Fruit fly (Drosophila melanogaster) whole organism, embryonic: ENCODE data around the gene ebd1.

Source experiments
- ATbp ChIP-seq: fragments of 200-800 bp; sonication (Bioruptor generic); optimal IDR thresholded peaks from 2 replicates; lab custom pipeline; 2017; ENCODE audit warnings: missing biosample characterization, mild to moderate bottlenecking, missing genetic modification characterization, missing genetic modification reagents
- Adf1 ChIP-seq: fragments of 200-800 bp; sonication (Bioruptor generic); IDR thresholded peaks from 2 replicates; pipeline ENCODE4 v1.3.6; 2022; ENCODE audit warnings: missing biosample characterization, missing genetic modification characterization
- CG10431 ChIP-seq: fragments of 200-800 bp; sonication (Bioruptor generic); optimal IDR thresholded peaks from 3 replicates; lab custom pipeline; 2018; ENCODE audit warnings: missing biosample characterization, mild to moderate bottlenecking, missing genetic modification characterization
- CG10979 ChIP-seq: fragments of 200-800 bp; sonication (Bioruptor generic); optimal IDR thresholded peaks from 2 replicates; lab custom pipeline; 2018; ENCODE audit warnings: missing biosample characterization, mild to moderate bottlenecking, missing genetic modification characterization, moderate library complexity
- CG11398 ChIP-seq: fragments of 200-800 bp; sonication (Bioruptor generic); optimal IDR thresholded peaks from 2 replicates; lab custom pipeline; 2016; ENCODE audit warnings: missing biosample characterization, missing genetic modification characterization
- CG12769 ChIP-seq: fragments of 200-800 bp; sonication (Bioruptor generic); optimal IDR thresholded peaks from 2 replicates; lab custom pipeline; 2019; ENCODE audit warnings: missing biosample characterization, mild to moderate bottlenecking, missing genetic modification characterization, moderate library complexity
- CG13287 ChIP-seq: fragments of 200-800 bp; sonication (Bioruptor generic); IDR thresholded peaks from 2 replicates; pipeline ENCODE4 v1.3.6; 2022; ENCODE audit warnings: missing biosample characterization, missing genetic modification characterization; ENCODE audit not compliant: partially characterized antibody
- CG14050 ChIP-seq: fragments of 200-800 bp; sonication (Bioruptor generic); IDR thresholded peaks from 3 replicates; pipeline ENCODE4 v1.3.6; 2022; ENCODE audit warnings: missing biosample characterization, missing genetic modification characterization
- CG15479 ChIP-seq: fragments of 200-800 bp; sonication (Bioruptor generic); optimal IDR thresholded peaks from 3 replicates; lab custom pipeline; 2019; ENCODE audit warnings: missing biosample characterization, mild to moderate bottlenecking, missing genetic modification characterization, moderate library complexity
- CG17359 ChIP-seq: fragments of 200-800 bp; sonication (Bioruptor generic); optimal IDR thresholded peaks from 3 replicates; lab custom pipeline; 2018; ENCODE audit warnings: missing biosample characterization, mild to moderate bottlenecking, missing genetic modification characterization, moderate library complexity
- CG18262 ChIP-seq: fragments of 200-800 bp; optimal IDR thresholded peaks from 3 replicates; lab custom pipeline; 2019; ENCODE audit warnings: missing biosample characterization, mild to moderate bottlenecking, missing genetic modification characterization, moderate library complexity
- CG2202 ChIP-seq: fragments of 200-800 bp; sonication (Bioruptor generic); optimal IDR thresholded peaks from 2 replicates; lab custom pipeline; 2018; ENCODE audit warnings: missing biosample characterization, mild to moderate bottlenecking, missing genetic modification characterization
- CG2678 ChIP-seq: fragments of 200-800 bp; sonication (Bioruptor generic); optimal IDR thresholded peaks from 3 replicates; lab custom pipeline; 2019; ENCODE audit warnings: missing biosample characterization, mild to moderate bottlenecking, missing genetic modification characterization, moderate library complexity
- CG2712 ChIP-seq: fragments of 200-800 bp; optimal IDR thresholded peaks from 3 replicates; lab custom pipeline; 2019; ENCODE audit warnings: missing biosample characterization, mild to moderate bottlenecking, missing genetic modification characterization, moderate library complexity
- CG31441 ChIP-seq: fragments of 200-800 bp; sonication (Bioruptor generic); IDR thresholded peaks from 2 replicates; pipeline ENCODE4 v1.3.6; 2022; ENCODE audit warnings: missing biosample characterization, missing genetic modification characterization
- CG4820 ChIP-seq: fragments of 200-800 bp; sonication (Bioruptor generic); optimal IDR thresholded peaks from 3 replicates; lab custom pipeline; 2016; ENCODE audit warnings: missing biosample characterization, missing genetic modification characterization
- CG6689 ChIP-seq: fragments of 200-800 bp; sonication (Bioruptor generic); IDR thresholded peaks from 2 replicates; pipeline ENCODE4 v1.3.6; 2022; ENCODE audit warnings: missing biosample characterization, missing genetic modification characterization
- CG7745 ChIP-seq: fragments of 200-800 bp; sonication (Bioruptor generic); optimal IDR thresholded peaks from 2 replicates; lab custom pipeline; 2018; ENCODE audit warnings: missing biosample characterization, mild to moderate bottlenecking, missing genetic modification characterization, moderate library complexity
- CG7839 ChIP-seq: fragments of 200-800 bp; sonication (Bioruptor generic); optimal IDR thresholded peaks from 3 replicates; lab custom pipeline; 2018; ENCODE audit warnings: missing biosample characterization, mild to moderate bottlenecking, missing genetic modification characterization, moderate library complexity
- CG8290 ChIP-seq, 3 experiments: fragments of 200-800 bp; sonication (Bioruptor generic); optimal IDR thresholded peaks; 2 replicates each; lab custom pipeline; 2016 to 2019; ENCODE audit warnings: missing biosample characterization in 3 of 3, missing genetic modification characterization in 3 of 3, mild to moderate bottlenecking in 2 of 3, moderate library complexity in 1 of 3
- CG8478 ChIP-seq: fragments of >200 bp; optimal IDR thresholded peaks from 2 replicates; lab custom pipeline; 2018
- CG8924 ChIP-seq: fragments of 200-800 bp; optimal IDR thresholded peaks from 3 replicates; lab custom pipeline; 2019; ENCODE audit warnings: missing biosample characterization, mild to moderate bottlenecking, missing genetic modification characterization, moderate library complexity
- CG9215 ChIP-seq: fragments of 200-800 bp; sonication (Bioruptor generic); IDR thresholded peaks from 2 replicates; pipeline ENCODE4 v1.3.6; 2022; ENCODE audit warnings: missing biosample characterization, missing genetic modification characterization
- CG9727 ChIP-seq: fragments of 200-800 bp; sonication (Bioruptor generic); optimal IDR thresholded peaks from 3 replicates; lab custom pipeline; 2017; ENCODE audit warnings: missing biosample characterization, mild to moderate bottlenecking, missing genetic modification characterization
- Camta ChIP-seq: fragments of 200-800 bp; sonication (Bioruptor generic); optimal IDR thresholded peaks from 2 replicates; lab custom pipeline; 2016; ENCODE audit warnings: missing biosample characterization, missing genetic modification characterization
- HmgZ ChIP-seq: fragments of 200-800 bp; sonication (Bioruptor generic); optimal IDR thresholded peaks from 2 replicates; lab custom pipeline; 2018; ENCODE audit warnings: missing biosample characterization, mild to moderate bottlenecking, missing genetic modification characterization
- Hr51 ChIP-seq, 2 experiments: fragments of 200-800 bp; sonication (Bioruptor generic); optimal IDR thresholded peaks; 2 replicates in 1 of 2; 3 replicates in 1 of 2; lab custom pipeline; 2016 to 2018; ENCODE audit warnings: missing biosample characterization in 2 of 2, missing genetic modification characterization in 2 of 2, mild to moderate bottlenecking in 1 of 2, moderate library complexity in 1 of 2
- Hsf ChIP-seq: fragments of 200-800 bp; sonication (Bioruptor generic); optimal IDR thresholded peaks from 3 replicates; lab custom pipeline; 2016; ENCODE audit warnings: missing biosample characterization, missing genetic modification characterization
- Jarid2 ChIP-seq: fragments of 200-800 bp; sonication (Bioruptor generic); optimal IDR thresholded peaks from 3 replicates; lab custom pipeline; 2017; ENCODE audit warnings: mild to moderate bottlenecking, missing biosample characterization, missing genetic modification reagents, missing genetic modification characterization
- Max ChIP-seq: fragments of 200-800 bp; sonication (Bioruptor generic); optimal IDR thresholded peaks from 2 replicates; lab custom pipeline; 2016; ENCODE audit warnings: missing biosample characterization, mild to moderate bottlenecking, missing genetic modification characterization
- Mrtf ChIP-seq: fragments of 200-800 bp; sonication (Bioruptor generic); IDR thresholded peaks from 3 replicates; pipeline ENCODE4 v1.3.6; 2022; ENCODE audit warnings: missing biosample characterization, missing genetic modification characterization
- Nf-YB ChIP-seq: fragments of 200-800 bp; sonication (Bioruptor generic); optimal IDR thresholded peaks from 3 replicates; lab custom pipeline; 2019; ENCODE audit warnings: missing biosample characterization, mild to moderate bottlenecking, missing genetic modification characterization, moderate library complexity
- Ssrp ChIP-seq: fragments of 200-800 bp; sonication (Bioruptor generic); optimal IDR thresholded peaks from 2 replicates; lab custom pipeline; 2018; ENCODE audit warnings: missing biosample characterization, mild to moderate bottlenecking, missing genetic modification characterization, moderate library complexity
- Xbp1 ChIP-seq: fragments of 200-800 bp; sonication (Bioruptor generic); optimal IDR thresholded peaks from 3 replicates; lab custom pipeline; 2016; ENCODE audit warnings: missing biosample characterization, mild to moderate bottlenecking, missing genetic modification characterization
- bab2 ChIP-seq: fragments of 200-800 bp; sonication (Bioruptor generic); optimal IDR thresholded peaks from 2 replicates; lab custom pipeline; 2016; ENCODE audit warnings: missing biosample characterization, missing genetic modification characterization
- bbx ChIP-seq: fragments of 200-800 bp; sonication (Bioruptor generic); IDR thresholded peaks from 2 replicates; pipeline ENCODE4 v1.3.6; 2022; ENCODE audit warnings: missing biosample characterization, missing genetic modification characterization; ENCODE audit not compliant: partially characterized antibody
- chm ChIP-seq: fragments of 200-800 bp; sonication (Bioruptor generic); IDR thresholded peaks from 2 replicates; pipeline ENCODE4 v1.3.6; 2022; ENCODE audit warnings: missing biosample characterization, missing genetic modification characterization
- crp ChIP-seq, 2 experiments: fragments of 200-800 bp; sonication (Bioruptor generic); optimal IDR thresholded peaks; 2 replicates in 1 of 2; 3 replicates in 1 of 2; lab custom pipeline; 2017; ENCODE audit warnings: missing biosample characterization in 2 of 2, missing genetic modification characterization in 2 of 2, mild to moderate bottlenecking in 1 of 2, moderate library complexity in 1 of 2
- dmrt11E ChIP-seq: fragments of 200-800 bp; sonication (Bioruptor generic); optimal IDR thresholded peaks from 3 replicates; lab custom pipeline; 2018; ENCODE audit warnings: missing biosample characterization, mild to moderate bottlenecking, missing genetic modification characterization, moderate library complexity
- dpn ChIP-seq, 2 experiments: fragments of 200-800 bp; sonication (Bioruptor generic); optimal IDR thresholded peaks; 3 replicates each; lab custom pipeline; 2016; ENCODE audit warnings: missing biosample characterization in 2 of 2, missing genetic modification characterization in 2 of 2
- fd96Cb ChIP-seq: fragments of 200-800 bp; sonication (Bioruptor generic); optimal IDR thresholded peaks from 2 replicates; lab custom pipeline; 2018; ENCODE audit warnings: missing biosample characterization, mild to moderate bottlenecking, missing genetic modification characterization, moderate library complexity
- klu ChIP-seq: fragments of 200-800 bp; sonication (Bioruptor generic); IDR thresholded peaks from 2 replicates; pipeline ENCODE4 v1.3.6; 2022; ENCODE audit warnings: missing biosample characterization, missing genetic modification characterization
- nmo ChIP-seq: fragments of 200-800 bp; sonication (Bioruptor generic); optimal IDR thresholded peaks from 2 replicates; lab custom pipeline; 2018; ENCODE audit warnings: missing biosample characterization, mild to moderate bottlenecking, missing genetic modification characterization, moderate library complexity
- pnt ChIP-seq: fragments of 200-800 bp; sonication (Bioruptor generic); optimal IDR thresholded peaks from 3 replicates; lab custom pipeline; 2016; ENCODE audit warnings: missing biosample characterization, missing genetic modification characterization
- pros ChIP-seq: fragments of 200-800 bp; sonication (Bioruptor generic); optimal IDR thresholded peaks from 3 replicates; lab custom pipeline; 2019; ENCODE audit warnings: missing biosample characterization, mild to moderate bottlenecking, missing genetic modification characterization, moderate library complexity
- ssp ChIP-seq: fragments of 200-800 bp; sonication (Bioruptor generic); IDR thresholded peaks from 2 replicates; pipeline ENCODE4 v1.3.6; 2022; ENCODE audit warnings: missing biosample characterization, missing genetic modification characterization
- tap ChIP-seq: fragments of 200-800 bp; optimal IDR thresholded peaks from 3 replicates; lab custom pipeline; 2019; ENCODE audit warnings: missing biosample characterization, mild to moderate bottlenecking, missing genetic modification characterization, moderate library complexity

ebd1 gene

DNA sequence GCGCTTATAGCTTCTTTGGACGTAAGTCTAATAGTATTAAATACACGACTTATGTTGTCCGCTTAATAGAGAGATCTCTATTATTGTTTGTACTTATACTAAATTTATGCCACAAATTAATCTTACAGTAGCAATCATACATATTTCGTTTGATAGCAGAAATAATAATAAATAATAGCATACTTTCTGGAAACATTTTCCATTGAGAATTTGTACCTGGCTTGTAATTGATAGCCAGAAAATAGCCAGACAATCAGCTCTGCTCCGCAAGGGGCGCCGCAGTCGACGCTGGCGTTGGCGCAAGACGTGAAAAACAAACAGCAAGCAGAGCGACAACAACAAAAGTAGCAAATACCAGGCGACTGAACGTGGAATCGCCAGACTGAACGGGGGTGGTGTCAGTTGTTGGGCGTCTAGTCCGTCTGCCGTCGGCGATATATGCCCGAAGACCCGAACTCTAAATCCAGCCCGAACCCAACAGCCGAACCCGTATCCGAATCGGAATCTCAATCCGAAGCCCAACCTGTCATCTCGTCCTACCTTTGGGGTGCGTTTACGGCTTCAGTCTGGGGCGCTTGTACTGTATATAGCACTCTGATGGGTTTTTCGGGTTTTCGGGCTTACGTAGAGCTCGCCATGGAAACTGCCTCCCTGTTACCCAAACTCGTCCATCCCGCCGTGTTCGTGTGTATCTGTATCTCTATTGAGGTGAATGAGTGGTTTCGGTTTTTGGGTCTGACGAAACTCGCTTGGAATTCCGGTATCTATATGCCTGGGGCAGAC, 14.2 kb upstream of the ebd1 start (continued):
- TF ChIP-seq pros (GFP tag; lab: Kevin White, UChicago) (peak; percentile 96), HmgZ (no peak), fd96Cb (tag; lab: Kevin White, UChicago) (peak; percentile 22), Hsf (GFP tag; lab: Kevin White, UChicago) (peak; percentile 55), ATbp (GFP tag; lab: Kevin White, UChicago) (peak; percentile 9), CG14050 (GFP tag; lab: Robert Waterston, UW) (0 out of 3 replicates have a peak, but pooled peaks have one; percentile 8), CG15479 (peak; percentile 97), Max (GFP tag; lab: Kevin White, UChicago) (peak; percentile 28), CG11398 (GFP tag; lab: Kevin White, UChicago) (no peak), Jarid2 (GFP tag; lab: Kevin White, UChicago) (no peak), CG8478 (lab: Kevin White, UChicago) (no peak), CG2202 (tag; lab: Kevin White, UChicago) (no peak), CG8290 (GFP tag; optimal IDR thresholded peaks at IDR 0.05; lab: Kevin White, UChicago) (peak; percentile 100), CG8290 (tag; optimal IDR thresholded peaks at IDR 0.05; lab: Kevin White, UChicago) (peak; percentile 69 to 88), CG2712 (tag; lab: Kevin White, UChicago) (peak; percentile 37), tap (tag; lab: Kevin White, UChicago) (no peak), dpn (GFP tag; optimal IDR thresholded peaks at IDR 0.05; lab: Kevin White, UChicago) (peak in 1 of 2 experiments; percentile 29), CG7839 (peak; percentile 58), CG7745 (tag; lab: Kevin White, UChicago) (no peak), CG2678 (tag; lab: Kevin White, UChicago) (peak; percentile 62), klu (GFP tag; lab: Robert Waterston, UW) (peak; percentile 43; the same call in 1 of the 2 replicates), bbx (GFP tag; lab: Robert Waterston, UW) (0 out of 2 replicates have a peak, but pooled peaks have one; percentile 10), CG17359 (no peak), CG4820 (peak; percentile 30), Ssrp (peak; percentile 48), Hr51 (GFP tag; optimal IDR thresholded peaks at IDR 0.05; lab: Kevin White, UChicago) (peak in 1 of 2 experiments; percentile 64), CG10979 (tag; lab: Kevin White, UChicago) (peak; percentile 25), chm (GFP tag; lab: Robert Waterston, UW) (peak; percentile 22; the same call in 1 of the 2 replicates), pnt (GFP tag; lab: Kevin White, UChicago) (peak; percentile 24), CG6689 (GFP tag; lab: Robert Waterston, UW) (no peak; the same call in 1 of the 2 replicates), CG12769 (tag; lab: Kevin White, UChicago) (peak; percentile 80), Xbp1 (GFP tag; lab: Kevin White, UChicago) (peak; percentile 34), Camta (peak; percentile 8), ssp (0 out of 2 replicates have a peak, but pooled peaks have one; percentile 4), bab2 (peak; percentile 0), CG31441 (GFP tag; lab: Robert Waterston, UW) (0 out of 2 replicates have a peak, but pooled peaks have one; percentile 45), Nf-YB (GFP tag; lab: Kevin White, UChicago) (peak; percentile 0), CG9215 (GFP tag; lab: Robert Waterston, UW) (peak; percentile 28; the same call in 1 of the 2 replicates), Adf1 (peak; percentile 94), CG18262 (peak; percentile 61), crp (GFP tag; optimal IDR thresholded peaks at IDR 0.05; lab: Kevin White, UChicago) (peak in 1 of 2 experiments; percentile 6), CG8924 (tag; lab: Kevin White, UChicago) (peak; percentile 45), CG13287 (0 out of 2 replicates have a peak, but pooled peaks have one; percentile 11), Mrtf (GFP tag; lab: Robert Waterston, UW) (no peak), CG9727 (GFP tag; lab: Kevin White, UChicago) (peak; percentile 51), nmo (GFP tag; lab: Kevin White, UChicago) (peak; percentile 67), dmrt11E (tag; lab: Kevin White, UChicago) (peak; percentile 59), CG10431 (GFP tag; lab: Kevin White, UChicago) (no peak)
